Fruit fly (Drosophila melanogaster) S2 (cell line): ENCODE measurements around the gene prtp.

ENCODE experiments used
- CG8478 ChIP-seq: fragments of >200 bp; optimal IDR thresholded peaks from 2 replicates; lab custom pipeline; 2018
- CTCF ChIP-seq, 2 experiments: fragments of >200 bp; optimal IDR thresholded peaks; 2 replicates each; lab custom pipeline; 2018

DNA sequence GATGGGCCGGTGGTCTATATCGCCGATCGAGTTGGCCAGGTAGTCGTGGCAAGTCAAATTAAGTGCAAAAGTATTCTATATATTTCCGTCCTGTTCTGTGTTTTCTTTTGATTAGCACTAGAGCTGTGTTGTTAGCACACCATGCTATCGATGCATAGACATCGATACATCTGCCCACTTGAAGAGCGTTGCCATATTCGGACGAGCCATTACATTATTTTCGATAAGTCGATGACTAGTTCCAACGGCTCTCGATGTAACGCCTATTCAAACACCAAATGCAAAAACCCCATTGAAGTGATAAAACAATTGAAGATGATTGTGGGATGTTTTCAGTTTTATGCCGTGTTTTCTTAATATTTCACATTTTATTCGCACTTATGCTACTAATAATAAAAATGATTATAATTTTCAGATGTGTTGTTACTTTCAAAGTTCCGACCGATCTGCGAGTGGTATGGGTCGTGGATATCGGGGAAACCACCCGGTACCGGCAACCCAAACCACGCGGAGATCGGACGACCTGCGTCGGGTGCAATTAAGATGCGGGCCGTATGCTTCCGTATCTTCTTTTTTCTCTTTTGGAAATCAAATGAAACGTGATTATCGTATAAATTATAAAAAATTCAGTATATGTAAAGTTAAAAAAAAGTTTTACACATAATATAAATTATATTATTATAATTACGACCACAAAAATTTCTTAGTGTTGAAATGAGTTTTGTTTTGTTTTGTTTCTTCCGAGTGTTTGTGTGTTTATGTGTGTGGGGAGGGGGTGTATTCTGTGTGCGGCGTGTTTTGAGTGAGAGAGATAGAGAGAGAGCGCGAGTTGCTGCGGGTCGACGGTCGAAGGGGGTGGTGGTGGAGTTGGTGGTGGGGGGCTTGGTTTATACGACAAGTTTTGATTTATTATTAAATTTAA lies 6.5 kb upstream of the prtp start, which contains the start of gene FucT6:
- peak in 1 of 2 experiments; percentile 43 for TF ChIP-seq CTCF (optimal IDR thresholded peaks at IDR 0.05; lab: Kevin White, UChicago)
- no peak for TF ChIP-seq CG8478 (lab: Kevin White, UChicago)
